Fruit fly (Drosophila melanogaster) whole organism, pupa: ENCODE data around the gene CG12024.
A peak's percentile ranks its signal among the peaks of the same experiment; 100 is the strongest.

Experiments used
- CG12605 ChIP-seq: fragments of 200-800 bp; sonication (Bioruptor generic); IDR thresholded peaks from 2 replicates; pipeline ENCODE4 v1.3.6; 2022; ENCODE audit warnings: missing biosample characterization, missing genetic modification characterization
- CG14655 ChIP-seq: fragments of 200-800 bp; sonication (Bioruptor generic); optimal IDR thresholded peaks from 3 replicates; lab custom pipeline; 2017; ENCODE audit warnings: mild to moderate bottlenecking, missing biosample characterization, missing genetic modification reagents, missing genetic modification characterization
- CG15710 ChIP-seq: fragments of 200-800 bp; sonication (Bioruptor generic); optimal IDR thresholded peaks from 2 replicates; lab custom pipeline; 2018; ENCODE audit warnings: missing biosample characterization, mild to moderate bottlenecking, missing genetic modification characterization, moderate library complexity
- CG34367 ChIP-seq: fragments of 200-800 bp; sonication (Bioruptor generic); optimal IDR thresholded peaks from 2 replicates; lab custom pipeline; 2018; ENCODE audit warnings: missing biosample characterization, mild to moderate bottlenecking, missing genetic modification characterization
- CG8159 ChIP-seq: fragments of 200-800 bp; sonication (Bioruptor generic); optimal IDR thresholded peaks from 3 replicates; lab custom pipeline; 2018; ENCODE audit warnings: missing biosample characterization, mild to moderate bottlenecking, missing genetic modification characterization, moderate library complexity
- CG9948 ChIP-seq: fragments of 200-800 bp; sonication (Bioruptor generic); optimal IDR thresholded peaks from 2 replicates; lab custom pipeline; 2018; ENCODE audit warnings: missing biosample characterization, mild to moderate bottlenecking, missing genetic modification characterization, moderate library complexity
- D1 ChIP-seq: fragments of 200-800 bp; sonication (Bioruptor generic); optimal IDR thresholded peaks from 2 replicates; lab custom pipeline; 2018; ENCODE audit warnings: missing biosample characterization, mild to moderate bottlenecking, missing genetic modification characterization, moderate library complexity
- Ets98B ChIP-seq: fragments of 200-800 bp; sonication (Bioruptor generic); IDR thresholded peaks from 2 replicates; pipeline ENCODE4 v1.3.6; 2022; ENCODE audit warnings: missing biosample characterization, missing genetic modification characterization
- Pif1A ChIP-seq: fragments of 200-800 bp; sonication (Bioruptor generic); optimal IDR thresholded peaks from 3 replicates; lab custom pipeline; 2016; ENCODE audit warnings: missing biosample characterization, missing genetic modification characterization
- Pif1B ChIP-seq: fragments of 200-800 bp; sonication (Bioruptor generic); optimal IDR thresholded peaks from 3 replicates; lab custom pipeline; 2016; ENCODE audit warnings: missing biosample characterization, missing genetic modification characterization
- gl ChIP-seq: fragments of 200-800 bp; sonication (Bioruptor generic); optimal IDR thresholded peaks from 2 replicates; lab custom pipeline; 2018; ENCODE audit warnings: missing biosample characterization, mild to moderate bottlenecking, missing genetic modification characterization
- rn ChIP-seq: fragments of 200-800 bp; sonication (Bioruptor generic); IDR thresholded peaks from 2 replicates; pipeline ENCODE4 v1.3.6; 2022; ENCODE audit warnings: missing biosample characterization, missing genetic modification characterization

- 0 out of 2 replicates have a peak, but pooled peaks have one; percentile 7 for TF ChIP-seq CG12605
- TF ChIP-seq Pif1B: no peak
- TF ChIP-seq CG15710: no peak
- TF ChIP-seq D1 (tag; lab: Kevin White, UChicago): no peak
- TF ChIP-seq CG8159 (tag; lab: Kevin White, UChicago): no peak
- no peak for TF ChIP-seq Pif1A
- no peak for TF ChIP-seq rn (GFP tag; lab: Robert Waterston, UW)
- no peak for TF ChIP-seq CG14655 (GFP tag; lab: Kevin White, UChicago)
- no peak for TF ChIP-seq CG34367
- TF ChIP-seq gl (tag; lab: Kevin White, UChicago): peak; percentile 55
- no peak; the same call in 1 of the 2 replicates for TF ChIP-seq Ets98B (GFP tag; lab: Robert Waterston, UW)
- TF ChIP-seq CG9948 (tag; lab: Kevin White, UChicago): no peak
These were observed 9.3 kb downstream of the CG12024 start for dm6 chr3L:1866021-1866811.
